Fruit fly (Drosophila melanogaster): ENCODE measurements around the gene CG15160.

CG15160 gene

DNA sequence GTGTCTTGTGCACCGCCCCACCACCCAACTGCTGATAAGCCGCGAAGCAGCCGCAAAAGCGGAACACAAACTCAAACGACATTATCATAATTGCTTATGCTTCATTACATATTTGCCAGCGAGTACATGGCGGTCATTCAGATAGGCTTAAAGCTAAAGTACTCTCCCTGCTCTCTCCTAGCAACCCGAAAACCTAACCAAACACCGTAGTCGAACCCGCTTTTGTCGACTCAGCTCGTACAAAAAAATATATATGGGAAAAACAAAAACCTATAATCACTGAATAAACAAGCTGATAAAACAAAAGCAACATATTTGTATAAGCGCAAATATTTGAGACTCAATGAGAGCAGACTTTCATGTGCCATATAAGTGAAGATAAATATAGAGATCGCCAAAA lies 36.3 kb downstream of the CG15160 start:
- TF ChIP-seq ttk (optimal IDR thresholded peaks at IDR 0.05) (no peak), Sin3A (optimal IDR thresholded peaks at IDR 0.05) (no peak), insv (optimal IDR thresholded peaks at IDR 0.05) (no peak), psq (optimal IDR thresholded peaks at IDR 0.05) (no peak), h (optimal IDR thresholded peaks at IDR 0.05) (no peak), Myc (optimal IDR thresholded peaks at IDR 0.05) (no peak)

DNA sequence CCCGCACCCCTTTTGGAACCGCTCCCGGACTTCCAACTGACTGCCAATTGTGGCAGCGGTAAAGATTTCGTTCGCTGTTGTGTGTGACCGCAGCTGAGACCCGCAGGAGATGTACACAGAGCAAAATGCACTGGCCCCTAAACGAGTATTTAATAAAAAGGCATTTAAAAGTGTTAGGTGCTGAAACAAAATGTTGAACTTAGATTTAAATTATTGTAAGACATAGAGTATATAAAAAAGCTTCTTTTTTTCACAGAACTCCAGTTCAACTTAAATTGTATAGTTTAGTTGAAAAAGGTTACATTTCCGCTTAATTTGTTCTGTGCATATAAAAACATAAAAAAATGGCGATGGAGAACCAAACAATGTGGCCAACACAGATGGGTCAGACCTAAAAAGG lies 37.4 kb downstream of the CG15160 start:
- TF ChIP-seq h (optimal IDR thresholded peaks at IDR 0.05) (no peak), Myc (optimal IDR thresholded peaks at IDR 0.05) (no peak), insv (optimal IDR thresholded peaks at IDR 0.05) (no peak), psq (optimal IDR thresholded peaks at IDR 0.05) (no peak), Sin3A (optimal IDR thresholded peaks at IDR 0.05) (no peak), ttk (optimal IDR thresholded peaks at IDR 0.05) (no peak)

DNA sequence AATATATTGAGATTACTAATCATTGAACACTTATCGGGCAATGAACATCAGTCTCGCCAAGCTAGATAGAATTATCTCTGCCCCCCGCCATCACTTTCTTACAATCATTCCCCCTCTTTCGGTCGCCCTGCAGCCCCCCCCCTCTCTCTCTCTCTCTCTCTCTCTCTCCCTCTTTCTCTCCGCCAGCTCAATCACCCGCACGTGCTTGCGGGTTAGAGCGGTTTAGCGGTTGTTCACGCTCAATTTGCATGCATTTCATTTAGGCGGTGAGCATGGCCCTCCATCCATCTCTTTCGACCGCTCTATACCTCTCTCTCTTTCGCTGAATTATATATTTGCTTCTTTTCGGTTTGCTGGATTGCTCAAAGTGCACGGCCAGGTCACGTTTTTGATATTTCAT lies 38.5 kb downstream of the CG15160 start:
- no peak for TF ChIP-seq psq (optimal IDR thresholded peaks at IDR 0.05)
- no peak for TF ChIP-seq insv (optimal IDR thresholded peaks at IDR 0.05)
- no peak for TF ChIP-seq ttk (optimal IDR thresholded peaks at IDR 0.05)
- TF ChIP-seq h (optimal IDR thresholded peaks at IDR 0.05), result no peak
- TF ChIP-seq Sin3A (optimal IDR thresholded peaks at IDR 0.05), result no peak
- TF ChIP-seq Myc (optimal IDR thresholded peaks at IDR 0.05), result no peak

DNA sequence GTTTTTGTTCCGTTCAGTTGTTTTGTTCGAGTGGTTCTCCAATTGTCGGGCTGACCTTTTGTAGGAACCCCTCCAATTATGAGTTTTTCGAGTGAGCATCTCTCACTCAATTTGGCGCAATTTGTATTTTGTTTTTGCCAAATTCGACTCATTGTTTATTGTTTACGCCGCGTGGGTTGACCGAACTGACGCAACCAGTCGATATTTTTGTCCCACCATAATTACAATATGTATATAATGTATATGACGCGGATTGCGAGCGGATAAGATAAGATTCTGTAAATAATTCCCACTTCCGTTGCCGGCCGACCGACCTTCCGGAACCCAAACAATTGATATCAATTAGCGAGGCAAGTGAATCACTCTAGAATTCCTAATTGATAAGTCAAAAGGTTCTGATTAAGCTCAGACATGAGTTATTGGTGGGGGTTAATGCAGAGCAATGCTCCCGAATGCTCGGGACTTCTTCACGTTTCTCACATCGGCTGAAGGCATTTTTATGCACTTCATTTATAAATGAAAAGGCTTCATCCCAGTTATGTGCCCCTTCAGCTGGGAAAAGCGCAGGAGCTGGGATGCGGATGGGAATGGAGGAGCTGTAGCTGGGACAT lies 40.0 kb downstream of the CG15160 start:
- TF ChIP-seq ttk (optimal IDR thresholded peaks at IDR 0.05) (no peak), insv (optimal IDR thresholded peaks at IDR 0.05) (no peak), Myc (optimal IDR thresholded peaks at IDR 0.05) (no peak), psq (optimal IDR thresholded peaks at IDR 0.05) (no peak), Sin3A (optimal IDR thresholded peaks at IDR 0.05) (no peak), h (optimal IDR thresholded peaks at IDR 0.05) (no peak)

DNA sequence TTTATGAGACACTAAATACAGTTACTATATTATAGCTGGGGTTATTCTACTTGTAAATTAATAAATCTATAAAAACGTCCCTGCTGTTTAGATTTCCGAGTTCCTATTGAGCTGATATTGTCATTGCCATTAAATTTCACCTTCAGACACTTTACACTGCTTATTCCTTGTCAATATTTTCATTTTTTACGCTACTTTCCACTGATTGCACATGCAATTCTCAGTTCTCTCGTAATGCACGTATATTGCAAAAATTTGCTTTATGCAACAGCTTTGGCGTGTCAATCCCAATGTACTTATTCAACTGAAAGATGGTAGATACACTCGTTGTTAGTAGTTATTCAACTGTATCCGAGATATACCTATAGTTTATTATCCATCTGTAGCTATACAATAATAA lies 41.7 kb downstream of the CG15160 start:
- no peak for TF ChIP-seq h (optimal IDR thresholded peaks at IDR 0.05)
- no peak for TF ChIP-seq psq (optimal IDR thresholded peaks at IDR 0.05)
- no peak for TF ChIP-seq Myc (optimal IDR thresholded peaks at IDR 0.05)
- no peak for TF ChIP-seq Sin3A (optimal IDR thresholded peaks at IDR 0.05)
- TF ChIP-seq insv (optimal IDR thresholded peaks at IDR 0.05), result no peak
- no peak for TF ChIP-seq ttk (optimal IDR thresholded peaks at IDR 0.05)

DNA sequence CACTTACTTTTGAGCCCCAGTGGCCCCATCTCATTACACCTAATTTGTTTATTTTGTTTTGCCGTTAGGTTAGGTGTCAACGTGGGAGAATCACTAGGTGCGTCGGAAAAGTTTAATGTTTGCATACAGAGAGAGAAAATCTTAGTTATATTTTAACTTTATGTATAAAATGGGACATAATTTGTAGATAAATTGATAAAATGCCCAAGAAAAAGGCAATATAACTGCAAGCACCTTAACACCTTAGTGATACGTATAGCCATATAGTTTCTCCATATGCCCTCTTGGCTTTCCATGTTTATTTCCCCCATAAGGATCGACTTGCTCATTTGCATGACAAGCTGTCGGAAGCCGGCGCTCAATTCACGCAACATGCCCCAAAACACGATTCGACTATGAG lies 48.3 kb downstream of the CG15160 start:
- no peak for TF ChIP-seq psq (optimal IDR thresholded peaks at IDR 0.05)
- TF ChIP-seq Myc (optimal IDR thresholded peaks at IDR 0.05), result no peak
- no peak for TF ChIP-seq insv (optimal IDR thresholded peaks at IDR 0.05)

DNA sequence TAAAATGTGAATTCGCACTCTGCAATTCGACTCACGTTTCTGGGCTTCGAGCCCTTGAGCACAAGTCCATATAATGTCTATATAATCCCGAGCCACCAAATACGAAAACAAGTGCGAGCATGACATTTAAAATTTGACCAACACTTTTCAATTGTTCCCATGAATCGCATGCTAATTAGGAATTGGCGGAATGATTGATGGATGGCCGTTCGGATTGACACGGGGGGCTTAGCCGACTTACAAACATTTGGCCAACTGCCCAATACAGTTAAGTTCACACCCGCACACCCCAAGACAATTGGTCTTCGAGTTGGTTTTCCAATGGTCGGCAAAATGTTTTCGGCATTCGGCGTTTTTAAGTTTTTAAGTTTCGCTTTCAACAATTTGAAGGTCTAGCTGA lies 50.4 kb downstream of the CG15160 start:
- no peak for TF ChIP-seq Sin3A (optimal IDR thresholded peaks at IDR 0.05)
- no peak for TF ChIP-seq Myc (optimal IDR thresholded peaks at IDR 0.05)
- TF ChIP-seq psq (optimal IDR thresholded peaks at IDR 0.05), result no peak

All from Kc167 (cell line).